ENCODE assay signal across 1 fruit fly cellular context in the genomic region with DNA sequence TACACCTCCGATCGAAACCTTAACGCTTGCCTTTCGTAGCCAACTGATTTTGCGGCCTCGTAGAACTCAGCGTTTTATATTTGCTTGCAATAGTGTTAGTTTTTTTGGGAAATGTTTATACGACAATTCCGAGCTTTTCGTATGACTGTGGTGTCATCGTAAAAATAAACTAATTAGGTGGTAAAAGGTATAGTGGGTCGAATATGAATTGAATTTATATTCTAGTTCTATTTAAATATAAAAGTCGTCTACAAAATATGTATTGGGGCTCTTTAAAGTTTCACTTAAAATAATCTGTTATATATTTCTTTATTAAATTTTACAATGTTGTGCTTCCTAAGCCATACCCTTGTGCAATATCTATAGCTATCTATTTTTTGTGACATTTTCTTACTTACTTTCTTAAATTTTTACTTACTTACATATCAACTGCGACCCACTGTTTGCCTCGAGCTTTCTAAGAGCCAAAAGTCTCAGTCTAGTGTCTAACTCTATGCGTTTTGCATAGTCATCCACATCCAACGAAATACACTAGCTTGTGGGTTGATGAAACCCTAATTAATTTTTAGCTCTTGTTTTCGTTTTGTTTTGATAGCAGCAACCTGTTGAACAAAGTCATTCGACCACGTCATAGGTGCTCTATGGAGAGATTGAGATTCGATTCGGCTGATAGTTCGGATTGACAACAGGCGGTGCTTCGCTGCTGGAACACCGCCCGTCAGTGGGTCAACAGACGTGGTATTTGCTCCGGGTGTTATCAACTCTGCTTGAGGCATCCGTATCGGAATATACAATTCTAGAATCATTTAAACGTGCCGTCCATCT.
TF ChIP-seq lines count a peak whose summit lies in the region.

A gene (minus strand): TSS at position 51 of the 825 bp plus-strand sequence.

TF ChIP-seq in whole organism, embryonic, 481 proteins besides CTCF, POLR2A, EP300 and RAD21 (continued from another document and continues in another):
- no peak for TF ChIP-seq CG2202 (tag; optimal IDR thresholded peaks at IDR 0.05; lab: Kevin White, UChicago)
- TF ChIP-seq CG10431 (GFP tag; optimal IDR thresholded peaks at IDR 0.05; lab: Kevin White, UChicago): no peak
- TF ChIP-seq CG16813 (GFP tag; IDR thresholded peaks at IDR 0.05; lab: Robert Waterston, UW; ENCODE audit: partially characterized antibody): no peak
- peak; percentile 8 for TF ChIP-seq CG14710 (tag; optimal IDR thresholded peaks at IDR 0.05; lab: Kevin White, UChicago)
- peak; percentile 56 for TF ChIP-seq Deaf1 (tag; optimal IDR thresholded peaks at IDR 0.05; lab: Kevin White, UChicago)
- TF ChIP-seq corto (GFP tag; optimal IDR thresholded peaks at IDR 0.05; lab: Kevin White, UChicago): no peak
- TF ChIP-seq hb (GFP tag; IDR thresholded peaks at IDR 0.05; lab: Robert Waterston, UW; ENCODE audit: partially characterized antibody): no peak
- peak; percentile 38; the same call in 1 of the 3 replicates for TF ChIP-seq CG11560 (tag; IDR thresholded peaks at IDR 0.05; lab: Robert Waterston, UW)
- TF ChIP-seq insv (GFP tag; optimal IDR thresholded peaks at IDR 0.05; lab: Kevin White, UChicago): no peak
- no peak for TF ChIP-seq CG15073 (GFP tag; optimal IDR thresholded peaks at IDR 0.05; lab: Kevin White, UChicago)
- TF ChIP-seq crp (GFP tag; optimal IDR thresholded peaks at IDR 0.05; lab: Kevin White, UChicago): no peak
- TF ChIP-seq ac (GFP tag; optimal IDR thresholded peaks at IDR 0.05; lab: Kevin White, UChicago): no peak
- peak in 1 of 2 experiments; percentile 53 for TF ChIP-seq bsh (GFP tag; optimal IDR thresholded peaks at IDR 0.05; lab: Kevin White, UChicago)
- TF ChIP-seq D19B (GFP tag; optimal IDR thresholded peaks at IDR 0.05; lab: Kevin White, UChicago): peak; percentile 89
- no peak for TF ChIP-seq pb (GFP tag; optimal IDR thresholded peaks at IDR 0.05; lab: Kevin White, UChicago)
- peak; percentile 40; the same call in 1 of the 3 replicates for TF ChIP-seq CG11093 (GFP tag; IDR thresholded peaks at IDR 0.05; lab: Robert Waterston, UW)
- peak; percentile 76 for TF ChIP-seq Nf-YC (tag; optimal IDR thresholded peaks at IDR 0.05; lab: Kevin White, UChicago)
- TF ChIP-seq H15 (GFP tag; IDR thresholded peaks at IDR 0.05; lab: Robert Waterston, UW): peak; percentile 63; the same call in 2 of the 3 replicates
- no peak for TF ChIP-seq CG9609 (GFP tag; optimal IDR thresholded peaks at IDR 0.05; lab: Kevin White, UChicago)
- TF ChIP-seq grn (GFP tag; optimal IDR thresholded peaks at IDR 0.05; lab: Kevin White, UChicago): peak; percentile 92
- TF ChIP-seq ttk (GFP tag; IDR thresholded peaks at IDR 0.05; lab: Robert Waterston, UW): peak; percentile 62
- peak; percentile 55 for TF ChIP-seq az2 (GFP tag; optimal IDR thresholded peaks at IDR 0.05; lab: Kevin White, UChicago)
- TF ChIP-seq CG4854 (GFP tag; optimal IDR thresholded peaks at IDR 0.05; lab: Kevin White, UChicago): no peak
- TF ChIP-seq pros (GFP tag; optimal IDR thresholded peaks at IDR 0.05; lab: Kevin White, UChicago): no peak
- TF ChIP-seq Dbx (GFP tag; IDR thresholded peaks at IDR 0.05; lab: Robert Waterston, UW): peak; percentile 79; the same call in 1 of the 3 replicates
- TF ChIP-seq cas (GFP tag; IDR thresholded peaks at IDR 0.05; lab: Robert Waterston, UW): peak; percentile 86
- TF ChIP-seq eyg (GFP tag; optimal IDR thresholded peaks at IDR 0.05; lab: Kevin White, UChicago): no peak
- TF ChIP-seq CG12942 (GFP tag; optimal IDR thresholded peaks at IDR 0.05; lab: Kevin White, UChicago): peak; percentile 14
- no peak for TF ChIP-seq TFAM (GFP tag; optimal IDR thresholded peaks at IDR 0.05; lab: Kevin White, UChicago)
- peak; percentile 78 for TF ChIP-seq gcm (GFP tag; optimal IDR thresholded peaks at IDR 0.05; lab: Kevin White, UChicago)
- peak; percentile 65 for TF ChIP-seq CG4730 (GFP tag; IDR thresholded peaks at IDR 0.05; lab: Robert Waterston, UW)
- peak; percentile 87 for TF ChIP-seq CG14014 (GFP tag; IDR thresholded peaks at IDR 0.05; lab: Robert Waterston, UW)
- peak; percentile 36 for TF ChIP-seq zen (tag; optimal IDR thresholded peaks at IDR 0.05; lab: Kevin White, UChicago)
- TF ChIP-seq bab2 (GFP tag; optimal IDR thresholded peaks at IDR 0.05; lab: Kevin White, UChicago): no peak
- TF ChIP-seq croc (GFP tag; conservative IDR thresholded peaks at IDR 0.05; lab: Robert Waterston, UW): peak; percentile 55; the same call in 2 of the 3 replicates
- TF ChIP-seq CG6175 (GFP tag; IDR thresholded peaks at IDR 0.05; lab: Robert Waterston, UW): peak; percentile 60; the same call in 2 of the 3 replicates
- TF ChIP-seq mam (GFP tag; optimal IDR thresholded peaks at IDR 0.05; lab: Kevin White, UChicago): peak; percentile 55
- TF ChIP-seq CG18262 (tag; optimal IDR thresholded peaks at IDR 0.05; lab: Kevin White, UChicago): peak; percentile 83
- peak; percentile 92 for TF ChIP-seq Hand (GFP tag; optimal IDR thresholded peaks at IDR 0.05; lab: Kevin White, UChicago)
- TF ChIP-seq CG13894 (tag; optimal IDR thresholded peaks at IDR 0.05; lab: Kevin White, UChicago): peak; percentile 92
- no peak for TF ChIP-seq Sry-β (GFP tag; optimal IDR thresholded peaks at IDR 0.05; lab: Kevin White, UChicago)
- peak; percentile 44; the same call in 1 of the 4 replicates for TF ChIP-seq Gug (GFP tag; IDR thresholded peaks at IDR 0.05; lab: Robert Waterston, UW)
- no peak for TF ChIP-seq CHES-1-like (GFP tag; optimal IDR thresholded peaks at IDR 0.05; lab: Kevin White, UChicago)
- peak; percentile 74 for TF ChIP-seq CG4424 (GFP tag; optimal IDR thresholded peaks at IDR 0.05; lab: Kevin White, UChicago)
- TF ChIP-seq Pdp1 (GFP tag; optimal IDR thresholded peaks at IDR 0.05; lab: Kevin White, UChicago): peak in 1 of 2 experiments; percentile 44
- TF ChIP-seq tna (GFP tag; IDR thresholded peaks at IDR 0.05; lab: Robert Waterston, UW; ENCODE audit: partially characterized antibody): no peak
- no peak for TF ChIP-seq CG34224 (GFP tag; IDR thresholded peaks at IDR 0.05; lab: Robert Waterston, UW; ENCODE audit: partially characterized antibody)
- no peak for TF ChIP-seq en (GFP tag; optimal IDR thresholded peaks at IDR 0.05; lab: Kevin White, UChicago)
- no peak for TF ChIP-seq fd64A (GFP tag; optimal IDR thresholded peaks at IDR 0.05; lab: Kevin White, UChicago)
- no peak for TF ChIP-seq gt (GFP tag; IDR thresholded peaks at IDR 0.05; lab: Robert Waterston, UW)
- TF ChIP-seq CG10959 (GFP tag; IDR thresholded peaks at IDR 0.05; lab: Robert Waterston, UW): no peak
- peak; percentile 67 for TF ChIP-seq CG14667 (GFP tag; IDR thresholded peaks at IDR 0.05; lab: Robert Waterston, UW)
- no peak for TF ChIP-seq MTF-1 (GFP tag; optimal IDR thresholded peaks at IDR 0.05; lab: Kevin White, UChicago; ENCODE audit: borderline replicate concordance)
- no peak for TF ChIP-seq sima (GFP tag; optimal IDR thresholded peaks at IDR 0.05; lab: Kevin White, UChicago)
- TF ChIP-seq slp2 (GFP tag; optimal IDR thresholded peaks at IDR 0.05; lab: Kevin White, UChicago): no peak
- no peak for TF ChIP-seq CG1024 (GFP tag; IDR thresholded peaks at IDR 0.05; lab: Robert Waterston, UW)
- TF ChIP-seq Dref (GFP tag; IDR thresholded peaks at IDR 0.05; lab: Robert Waterston, UW): no peak
- no peak for TF ChIP-seq ftz-f1 (GFP tag; optimal IDR thresholded peaks at IDR 0.05; lab: Kevin White, UChicago)
- TF ChIP-seq CG10321 (GFP tag; IDR thresholded peaks at IDR 0.05; lab: Robert Waterston, UW): peak; percentile 49; the same call in 1 of the 2 replicates
- peak; percentile 34; the same call in 1 of the 2 replicates for TF ChIP-seq GATAe (GFP tag; conservative IDR thresholded peaks at IDR 0.05; lab: Robert Waterston, UW)
- peak; percentile 70 for TF ChIP-seq Adf1 (GFP tag; IDR thresholded peaks at IDR 0.05; lab: Robert Waterston, UW)
- peak; percentile 21 for TF ChIP-seq Hmx (GFP tag; optimal IDR thresholded peaks at IDR 0.05; lab: Kevin White, UChicago)
- peak; percentile 73 for TF ChIP-seq NfI (GFP tag; optimal IDR thresholded peaks at IDR 0.05; lab: Kevin White, UChicago)
- no peak for TF ChIP-seq CG8478 (optimal IDR thresholded peaks at IDR 0.05; lab: Kevin White, UChicago)
- peak; percentile 7 for TF ChIP-seq NK7.1 (GFP tag; optimal IDR thresholded peaks at IDR 0.05; lab: Kevin White, UChicago)
- no peak for TF ChIP-seq btn (GFP tag; optimal IDR thresholded peaks at IDR 0.05; lab: Kevin White, UChicago)
- TF ChIP-seq CkIIα-i1 (GFP tag; IDR thresholded peaks at IDR 0.05; lab: Robert Waterston, UW): no peak
- TF ChIP-seq zen2 (GFP tag; IDR thresholded peaks at IDR 0.05; lab: Robert Waterston, UW; ENCODE audit: partially characterized antibody): no peak
- no peak for TF ChIP-seq unc-4 (GFP tag; IDR thresholded peaks at IDR 0.05; lab: Robert Waterston, UW; ENCODE audit: partially characterized antibody)
- peak; percentile 58 for TF ChIP-seq CG6654 (GFP tag; optimal IDR thresholded peaks at IDR 0.05; lab: Kevin White, UChicago)
- TF ChIP-seq Meics (GFP tag; optimal IDR thresholded peaks at IDR 0.05; lab: Kevin White, UChicago): peak; percentile 96
- no peak for TF ChIP-seq CG5245 (GFP tag; optimal IDR thresholded peaks at IDR 0.05; lab: Kevin White, UChicago)
- peak; percentile 67 for TF ChIP-seq CG32772 (GFP tag; IDR thresholded peaks at IDR 0.05; lab: Robert Waterston, UW)
- peak; percentile 18 for TF ChIP-seq YL-1 (GFP tag; optimal IDR thresholded peaks at IDR 0.05; lab: Kevin White, UChicago)
- peak; percentile 57 for TF ChIP-seq Jarid2 (GFP tag; optimal IDR thresholded peaks at IDR 0.05; lab: Kevin White, UChicago)
- TF ChIP-seq peb (GFP tag; IDR thresholded peaks at IDR 0.05; lab: Robert Waterston, UW): peak; percentile 80
- no peak for TF ChIP-seq repo (GFP tag; optimal IDR thresholded peaks at IDR 0.05; lab: Kevin White, UChicago)
- peak; percentile 95 for TF ChIP-seq Taf1 (GFP tag; IDR thresholded peaks at IDR 0.05; lab: Robert Waterston, UW)
- TF ChIP-seq CG9437 (GFP tag; optimal IDR thresholded peaks at IDR 0.05; lab: Kevin White, UChicago): peak; percentile 72
- peak; percentile 87 for TF ChIP-seq CG2712 (tag; optimal IDR thresholded peaks at IDR 0.05; lab: Kevin White, UChicago)
- TF ChIP-seq Dad (GFP tag; optimal IDR thresholded peaks at IDR 0.05; lab: Kevin White, UChicago): no peak
- peak; percentile 81 for TF ChIP-seq mirr (GFP tag; optimal IDR thresholded peaks at IDR 0.05; lab: Kevin White, UChicago)
- TF ChIP-seq salm (tag; optimal IDR thresholded peaks at IDR 0.05; lab: Kevin White, UChicago): peak; percentile 69
- TF ChIP-seq aop (GFP tag; IDR thresholded peaks at IDR 0.05; lab: Robert Waterston, UW): no peak
- no peak for TF ChIP-seq CG12236 (GFP tag; optimal IDR thresholded peaks at IDR 0.05; lab: Kevin White, UChicago)
- TF ChIP-seq ase (GFP tag; IDR thresholded peaks at IDR 0.05; lab: Robert Waterston, UW): peak; percentile 72; the same call in 2 of the 3 replicates
- peak; percentile 85 for TF ChIP-seq unpg (GFP tag; optimal IDR thresholded peaks at IDR 0.05; lab: Kevin White, UChicago)
- TF ChIP-seq CG10274 (GFP tag; optimal IDR thresholded peaks at IDR 0.05; lab: Kevin White, UChicago): peak; percentile 72
- no peak for TF ChIP-seq z (GFP tag; IDR thresholded peaks at IDR 0.05; lab: Robert Waterston, UW)
- no peak; the same call in 1 of the 2 replicates for TF ChIP-seq Lim3 (GFP tag; IDR thresholded peaks at IDR 0.05; lab: Robert Waterston, UW)
- TF ChIP-seq lov (optimal IDR thresholded peaks at IDR 0.05; lab: Kevin White, UChicago): no peak
- TF ChIP-seq lov (GFP tag; IDR thresholded peaks at IDR 0.05; lab: Robert Waterston, UW): 0 out of 3 replicates have a peak, but pooled peaks have one; percentile 45
- TF ChIP-seq CG11723 (GFP tag; optimal IDR thresholded peaks at IDR 0.05; lab: Kevin White, UChicago): peak; percentile 44
- TF ChIP-seq bbx (GFP tag; IDR thresholded peaks at IDR 0.05; lab: Robert Waterston, UW; ENCODE audit: partially characterized antibody): no peak
- peak; percentile 75 for TF ChIP-seq B-H1 (GFP tag; IDR thresholded peaks at IDR 0.05; lab: Robert Waterston, UW)
- TF ChIP-seq HmgD (GFP tag; optimal IDR thresholded peaks at IDR 0.05; lab: Kevin White, UChicago): no peak
- no peak for TF ChIP-seq Atf3 (GFP tag; optimal IDR thresholded peaks at IDR 0.05; lab: Kevin White, UChicago)
- peak; percentile 49 for TF ChIP-seq Max (GFP tag; optimal IDR thresholded peaks at IDR 0.05; lab: Kevin White, UChicago)
- no peak for TF ChIP-seq Bgb (GFP tag; IDR thresholded peaks at IDR 0.05; lab: Robert Waterston, UW; ENCODE audit: partially characterized antibody)
- no peak for TF ChIP-seq CG8089 (GFP tag; optimal IDR thresholded peaks at IDR 0.05; lab: Kevin White, UChicago)
- TF ChIP-seq H2.0 (GFP tag; IDR thresholded peaks at IDR 0.05; lab: Robert Waterston, UW): no peak
- no peak for TF ChIP-seq Stat92E (GFP tag; optimal IDR thresholded peaks at IDR 0.05; lab: Kevin White, UChicago)
- TF ChIP-seq CG7271 (tag; optimal IDR thresholded peaks at IDR 0.05; lab: Kevin White, UChicago): no peak
- TF ChIP-seq CG14965 (GFP tag; optimal IDR thresholded peaks at IDR 0.05; lab: Kevin White, UChicago; ENCODE audit: borderline replicate concordance): no peak
- peak; percentile 14 for TF ChIP-seq cg (GFP tag; optimal IDR thresholded peaks at IDR 0.05; lab: Kevin White, UChicago)
- peak; percentile 93 for TF ChIP-seq dmrt99B (tag; optimal IDR thresholded peaks at IDR 0.05; lab: Kevin White, UChicago)
- no peak for TF ChIP-seq yki (optimal IDR thresholded peaks at IDR 0.05; lab: Kevin White, UChicago)
- no peak for TF ChIP-seq ro (GFP tag; IDR thresholded peaks at IDR 0.05; lab: Robert Waterston, UW)
- peak; percentile 68 for TF ChIP-seq slou (GFP tag; optimal IDR thresholded peaks at IDR 0.05; lab: Kevin White, UChicago)
- peak; percentile 71 for TF ChIP-seq run (tag; optimal IDR thresholded peaks at IDR 0.05; lab: Kevin White, UChicago)
- peak; percentile 81 for TF ChIP-seq esg (GFP tag; conservative IDR thresholded peaks at IDR 0.05; lab: Robert Waterston, UW)
- no peak for TF ChIP-seq dan (GFP tag; IDR thresholded peaks at IDR 0.05; lab: Robert Waterston, UW)
- peak; percentile 30; the same call in 1 of the 2 replicates for TF ChIP-seq ap (GFP tag; IDR thresholded peaks at IDR 0.05; lab: Robert Waterston, UW)
- TF ChIP-seq CG33213 (GFP tag; optimal IDR thresholded peaks at IDR 0.05; lab: Kevin White, UChicago): no peak
- peak; percentile 90 for TF ChIP-seq row (GFP tag; IDR thresholded peaks at IDR 0.05; lab: Robert Waterston, UW)
- TF ChIP-seq CG8944 (GFP tag; optimal IDR thresholded peaks at IDR 0.05; lab: Kevin White, UChicago): no peak
- peak; percentile 84 for TF ChIP-seq Fer2 (tag; optimal IDR thresholded peaks at IDR 0.05; lab: Kevin White, UChicago)
- no peak for TF ChIP-seq Dp (GFP tag; optimal IDR thresholded peaks at IDR 0.05; lab: Kevin White, UChicago)
- no peak for TF ChIP-seq sug (tag; optimal IDR thresholded peaks at IDR 0.05; lab: Kevin White, UChicago)
- TF ChIP-seq inv (GFP tag; IDR thresholded peaks at IDR 0.05; lab: Robert Waterston, UW; ENCODE audit: partially characterized antibody): no peak
- no peak for TF ChIP-seq Dip2 (GFP tag; IDR thresholded peaks at IDR 0.05; lab: Robert Waterston, UW)
